Worm (Caenorhabditis elegans): Measurements from ENCODE around the gene C44C11.6.

Gene C44C11.6

ce11 chrII:12344787-12345186 is at the start of gene C44C11.6:
Gene C44C11.6 (plus strand): TSS chrII:12344809.
- TF ChIP-seq sox-2 (GFP tag; IDR thresholded peaks at IDR 0.05) (no peak), npax-4 (tag; optimal IDR thresholded peaks at IDR 0.05) (no peak), ceh-14 (tag; optimal IDR thresholded peaks at IDR 0.05) (no peak), gmeb-2 (tag; optimal IDR thresholded peaks at IDR 0.05) (no peak), rnt-1 (tag; optimal IDR thresholded peaks at IDR 0.05) (no peak), F13H6.1 (tag; optimal IDR thresholded peaks at IDR 0.05) (no peak), hlh-13 (GFP tag; optimal IDR thresholded peaks at IDR 0.05) (no peak), lim-6 (tag; optimal IDR thresholded peaks at IDR 0.05) (no peak), ama-1 (optimal IDR thresholded peaks at IDR 0.05) (no peak), ceh-24 (tag; optimal IDR thresholded peaks at IDR 0.05) (no peak), tbx-7 (tag; optimal IDR thresholded peaks at IDR 0.05) (no peak), nhr-232 (tag; optimal IDR thresholded peaks at IDR 0.05) (no peak), nfya-1 (tag; optimal IDR thresholded peaks at IDR 0.05) (no peak), elt-4 (tag; optimal IDR thresholded peaks at IDR 0.05) (no peak), Y22D7AL.16 (tag; optimal IDR thresholded peaks at IDR 0.05) (no peak), dve-1 (tag; optimal IDR thresholded peaks at IDR 0.05) (no peak), nhr-11 (tag; optimal IDR thresholded peaks at IDR 0.05) (no peak), zip-5 (tag; optimal IDR thresholded peaks at IDR 0.05) (no peak), pat-9 (tag; optimal IDR thresholded peaks at IDR 0.05) (no peak)

- TF ChIP-seq ets-4 (tag; optimal IDR thresholded peaks at IDR 0.05) (no peak), lin-11 (tag; optimal IDR thresholded peaks at IDR 0.05) (no peak), hlh-30 (tag; optimal IDR thresholded peaks at IDR 0.05; ENCODE audit: insufficient read depth) (peak; percentile 60)
These were observed 48.0 kb upstream of the C44C11.6 start for ce11 chrII:12296591-12296990.

ce11 chrII:12300680-12301079 is 43.9 kb upstream of the C44C11.6 start:
- TF ChIP-seq ceh-48 (tag; optimal IDR thresholded peaks at IDR 0.05) (peak; percentile 3), C08G9.2 (tag; optimal IDR thresholded peaks at IDR 0.05) (no peak)

- peak; percentile 68 for TF ChIP-seq ceh-48 (tag; optimal IDR thresholded peaks at IDR 0.05)
- no peak for TF ChIP-seq syd-9 (tag; optimal IDR thresholded peaks at IDR 0.05)
These were observed 43.4 kb upstream of the C44C11.6 start for ce11 chrII:12301233-12301632.

- TF ChIP-seq sox-2 (GFP tag; IDR thresholded peaks at IDR 0.05) = no peak
- TF ChIP-seq hlh-13 (GFP tag; optimal IDR thresholded peaks at IDR 0.05) = no peak
These were observed 42.3 kb upstream of the C44C11.6 start, which contains the start of gene C50E10.1 for ce11 chrII:12302354-12302753. Gene C50E10.1 (minus strand): TSS chrII:12302454.

ce11 chrII:12303142-12303541 is 41.5 kb upstream of the C44C11.6 start, which contains the start of gene sre-50:
Gene sre-50 (plus strand): TSS chrII:12303525.
- no peak for TF ChIP-seq dve-1 (tag; optimal IDR thresholded peaks at IDR 0.05)
- TF ChIP-seq tbx-7 (tag; optimal IDR thresholded peaks at IDR 0.05) = no peak
- TF ChIP-seq ceh-48 (tag; optimal IDR thresholded peaks at IDR 0.05) = peak; percentile 16

- TF ChIP-seq sox-4 (tag; optimal IDR thresholded peaks at IDR 0.05) (no peak), ceh-34 (tag; optimal IDR thresholded peaks at IDR 0.05) (no peak), ets-4 (tag; optimal IDR thresholded peaks at IDR 0.05) (no peak), ceh-22 (tag; optimal IDR thresholded peaks at IDR 0.05) (no peak), pha-4 (tag; optimal IDR thresholded peaks at IDR 0.05) (no peak), tbx-7 (tag; optimal IDR thresholded peaks at IDR 0.05) (no peak), fkh-10 (GFP tag; optimal IDR thresholded peaks at IDR 0.05) (no peak), dve-1 (tag; optimal IDR thresholded peaks at IDR 0.05) (no peak), pros-1 (tag; optimal IDR thresholded peaks at IDR 0.05) (no peak), ceh-30 (tag; optimal IDR thresholded peaks at IDR 0.05) (no peak), pha-2 (tag; optimal IDR thresholded peaks at IDR 0.05) (no peak), F13H6.1 (tag; optimal IDR thresholded peaks at IDR 0.05) (no peak), Y22D7AL.16 (tag; optimal IDR thresholded peaks at IDR 0.05) (no peak), K09A11.1 (tag; optimal IDR thresholded peaks at IDR 0.05; ENCODE audit: insufficient read depth) (no peak), nhr-232 (tag; optimal IDR thresholded peaks at IDR 0.05) (no peak), nhr-11 (tag; optimal IDR thresholded peaks at IDR 0.05) (no peak), fax-1 (tag; optimal IDR thresholded peaks at IDR 0.05) (no peak), mec-3 (tag; optimal IDR thresholded peaks at IDR 0.05; ENCODE audit: borderline replicate concordance) (no peak), fkh-6 (tag; optimal IDR thresholded peaks at IDR 0.05) (no peak), odd-2 (tag; optimal IDR thresholded peaks at IDR 0.05) (no peak)
These were observed 35.0 kb upstream of the C44C11.6 start, which contains the start of gene C50E10.2 for ce11 chrII:12309614-12310013. Gene C50E10.2 (minus strand): TSS chrII:12309714.

Data from whole organism, late embryonic.